Fruit fly (Drosophila melanogaster) whole organism, embryonic: ENCODE measurements around the gene CG15034.
A peak's percentile ranks its signal among the peaks of the same experiment; 100 is the strongest.

ENCODE experiments used
- Ada2b ChIP-seq: fragments of 200-800 bp; sonication (Bioruptor generic); IDR thresholded peaks from 2 replicates; pipeline ENCODE4 v1.3.6; 2022; ENCODE audit warnings: missing biosample characterization, missing genetic modification characterization
- Antp ChIP-seq: fragments of 200-800 bp; sonication (Bioruptor generic); optimal IDR thresholded peaks from 3 replicates; lab custom pipeline; 2016; ENCODE audit warnings: missing biosample characterization, missing genetic modification characterization
- Bteb2 ChIP-seq: fragments of 200-800 bp; sonication (Bioruptor generic); optimal IDR thresholded peaks from 2 replicates; lab custom pipeline; 2016; ENCODE audit warnings: missing biosample characterization, missing genetic modification characterization
- CG10431 ChIP-seq: fragments of 200-800 bp; sonication (Bioruptor generic); optimal IDR thresholded peaks from 3 replicates; lab custom pipeline; 2018; ENCODE audit warnings: missing biosample characterization, mild to moderate bottlenecking, missing genetic modification characterization
- CG11695 ChIP-seq: fragments of 200-800 bp; sonication (Bioruptor generic); IDR thresholded peaks from 3 replicates; pipeline ENCODE4 v1.3.6; 2022; ENCODE audit warnings: missing biosample characterization, missing genetic modification characterization
- CG12104 ChIP-seq: fragments of 200-800 bp; sonication (Bioruptor generic); optimal IDR thresholded peaks from 3 replicates; lab custom pipeline; 2016; ENCODE audit warnings: missing biosample characterization, missing genetic modification characterization
- CG12155 ChIP-seq: fragments of 200-800 bp; sonication (Bioruptor generic); optimal IDR thresholded peaks from 3 replicates; lab custom pipeline; 2016; ENCODE audit warnings: missing biosample characterization, missing genetic modification characterization
- CG12942 ChIP-seq: fragments of 200-800 bp; sonication (Bioruptor generic); optimal IDR thresholded peaks from 3 replicates; lab custom pipeline; 2016; ENCODE audit warnings: missing biosample characterization, missing genetic modification characterization
- CG14965 ChIP-seq: fragments of 200-800 bp; sonication (Bioruptor generic); optimal IDR thresholded peaks from 2 replicates; lab custom pipeline; 2016; ENCODE audit warnings: missing biosample characterization, missing genetic modification characterization, borderline replicate concordance
- CG17361 ChIP-seq: fragments of 200-800 bp; sonication (Bioruptor generic); IDR thresholded peaks from 3 replicates; pipeline ENCODE4 v1.3.6; 2022; ENCODE audit warnings: missing biosample characterization, missing genetic modification characterization
- CG17568 ChIP-seq: fragments of 200-800 bp; sonication (Bioruptor generic); optimal IDR thresholded peaks from 2 replicates; lab custom pipeline; 2018; ENCODE audit warnings: missing biosample characterization, mild to moderate bottlenecking, missing genetic modification characterization, moderate library complexity
- CG3838 ChIP-seq: fragments of 200-800 bp; sonication (Bioruptor generic); optimal IDR thresholded peaks from 3 replicates; lab custom pipeline; 2016; ENCODE audit warnings: missing biosample characterization, missing genetic modification characterization
- CG7987 ChIP-seq: fragments of 200-800 bp; sonication (Bioruptor generic); optimal IDR thresholded peaks from 2 replicates; lab custom pipeline; 2018; ENCODE audit warnings: missing biosample characterization, mild to moderate bottlenecking, missing genetic modification characterization, moderate library complexity
- CG8089 ChIP-seq: fragments of 200-800 bp; sonication (Bioruptor generic); optimal IDR thresholded peaks from 3 replicates; lab custom pipeline; 2016; ENCODE audit warnings: missing biosample characterization, missing genetic modification characterization
- CG9609 ChIP-seq: fragments of 200-800 bp; sonication (Bioruptor generic); optimal IDR thresholded peaks from 3 replicates; lab custom pipeline; 2016; ENCODE audit warnings: missing biosample characterization, missing genetic modification characterization
- CTCF ChIP-seq: fragments of 200-800 bp; sonication (Bioruptor generic); optimal IDR thresholded peaks from 2 replicates; lab custom pipeline; 2017; ENCODE audit warnings: missing biosample characterization, mild to moderate bottlenecking, missing genetic modification characterization, moderate library complexity
- Dad ChIP-seq: fragments of 200-800 bp; sonication (Bioruptor generic); optimal IDR thresholded peaks from 3 replicates; lab custom pipeline; 2016; ENCODE audit warnings: missing biosample characterization, missing genetic modification characterization
- Dbx ChIP-seq: fragments of 200-800 bp; sonication (Bioruptor generic); IDR thresholded peaks from 3 replicates; pipeline ENCODE4 v1.3.6; 2022; ENCODE audit warnings: missing biosample characterization, missing genetic modification characterization
- Dref ChIP-seq: fragments of 200-800 bp; sonication (Bioruptor generic); IDR thresholded peaks from 2 replicates; pipeline ENCODE4 v1.3.6; 2022; ENCODE audit warnings: missing biosample characterization, missing genetic modification characterization
- HLH4C ChIP-seq: fragments of 200-800 bp; sonication (Bioruptor generic); IDR thresholded peaks from 3 replicates; pipeline ENCODE4 v1.3.6; 2022; ENCODE audit warnings: missing biosample characterization, missing genetic modification characterization; ENCODE audit not compliant: partially characterized antibody
- Hmr ChIP-seq: fragments of 200-800 bp; sonication (Bioruptor generic); optimal IDR thresholded peaks from 3 replicates; lab custom pipeline; 2017; ENCODE audit warnings: mild to moderate bottlenecking, missing biosample characterization, missing genetic modification reagents, missing genetic modification characterization
- Lim3 ChIP-seq: fragments of 200-800 bp; sonication (Bioruptor generic); IDR thresholded peaks from 2 replicates; pipeline ENCODE4 v1.3.6; 2022; ENCODE audit warnings: missing biosample characterization, missing genetic modification characterization
- Lpt ChIP-seq: fragments of >200 bp; optimal IDR thresholded peaks from 2 replicates; lab custom pipeline; 2018; ENCODE audit warnings: missing biosample characterization, missing genetic modification characterization
- Neu2 ChIP-seq: fragments of 200-800 bp; sonication (Bioruptor generic); optimal IDR thresholded peaks from 3 replicates; lab custom pipeline; 2016; ENCODE audit warnings: missing biosample characterization, missing genetic modification characterization, borderline replicate concordance
- Oaz ChIP-seq: fragments of 200-800 bp; sonication (Bioruptor generic); IDR thresholded peaks from 2 replicates; pipeline ENCODE4 v1.3.6; 2022; ENCODE audit warnings: missing biosample characterization, missing genetic modification characterization
- Sry-β ChIP-seq: fragments of 200-800 bp; sonication (Bioruptor generic); optimal IDR thresholded peaks from 2 replicates; lab custom pipeline; 2018; ENCODE audit warnings: missing biosample characterization, mild to moderate bottlenecking, missing genetic modification characterization, moderate library complexity
- Stat92E ChIP-seq, 3 experiments: fragments of >200 bp in 2 of 3; fragments of 200-800 bp in 1 of 3; sonication (Bioruptor generic) in 1 of 3; optimal IDR thresholded peaks; 2 replicates each; lab custom pipeline; 2017 to 2019; ENCODE audit warnings: missing biosample characterization in 3 of 3, missing genetic modification characterization in 3 of 3, mild to moderate bottlenecking in 1 of 3, moderate library complexity in 1 of 3
- Xrp1 ChIP-seq: fragments of 200-800 bp; sonication (Bioruptor generic); IDR thresholded peaks from 2 replicates; pipeline ENCODE4 v1.3.6; 2022; ENCODE audit warnings: missing biosample characterization, missing genetic modification characterization
- ash1 ChIP-seq: fragments of 200-800 bp; sonication (Bioruptor generic); optimal IDR thresholded peaks from 2 replicates; lab custom pipeline; 2018; ENCODE audit warnings: missing biosample characterization, mild to moderate bottlenecking, missing genetic modification characterization
- ci ChIP-seq: fragments of 200-800 bp; sonication (Bioruptor generic); IDR thresholded peaks from 3 replicates; pipeline ENCODE4 v1.3.6; 2022; ENCODE audit warnings: missing biosample characterization, missing genetic modification characterization
- croc ChIP-seq: fragments of 200-800 bp; sonication (Bioruptor generic); conservative IDR thresholded peaks from 3 replicates; pipeline ENCODE4 v1.3.6; 2022; ENCODE audit warnings: missing biosample characterization, missing genetic modification characterization
- gfzf ChIP-seq: fragments of 200-800 bp; sonication (Bioruptor generic); optimal IDR thresholded peaks from 2 replicates; lab custom pipeline; 2016; ENCODE audit warnings: missing biosample characterization, mild to moderate bottlenecking, missing genetic modification characterization, moderate library complexity
- grau ChIP-seq: fragments of 200-800 bp; optimal IDR thresholded peaks from 3 replicates; lab custom pipeline; 2019; ENCODE audit warnings: missing biosample characterization, mild to moderate bottlenecking, missing genetic modification characterization, moderate library complexity
- grn ChIP-seq: fragments of 200-800 bp; sonication (Bioruptor generic); optimal IDR thresholded peaks from 3 replicates; lab custom pipeline; 2017; ENCODE audit warnings: missing biosample characterization, missing genetic modification characterization
- klu ChIP-seq: fragments of 200-800 bp; sonication (Bioruptor generic); IDR thresholded peaks from 2 replicates; pipeline ENCODE4 v1.3.6; 2022; ENCODE audit warnings: missing biosample characterization, missing genetic modification characterization
- lbe ChIP-seq: fragments of 200-800 bp; sonication (Bioruptor generic); optimal IDR thresholded peaks from 2 replicates; lab custom pipeline; 2016; ENCODE audit warnings: missing biosample characterization, mild to moderate bottlenecking, missing genetic modification characterization
- maf-S ChIP-seq: fragments of 200-800 bp; sonication (Bioruptor generic); optimal IDR thresholded peaks from 2 replicates; lab custom pipeline; 2016; ENCODE audit warnings: missing biosample characterization, missing genetic modification characterization
- nerfin-2 ChIP-seq: fragments of 200-800 bp; sonication (Bioruptor generic); IDR thresholded peaks from 2 replicates; pipeline ENCODE4 v1.3.6; 2022; ENCODE audit warnings: missing biosample characterization, missing genetic modification characterization; ENCODE audit not compliant: partially characterized antibody
- pan ChIP-seq, 4 experiments: fragments of >200 bp in 3 of 4; fragments of 200-800 bp in 1 of 4; sonication (Bioruptor generic) in 1 of 4; optimal IDR thresholded peaks in 3 of 4; IDR thresholded peaks in 1 of 4; 2 replicates each; pipeline versions ENCODE4 v1.3.6 to Lab custom; 2017 to 2022; ENCODE audit warnings: missing biosample characterization in 2 of 4, missing genetic modification characterization in 2 of 4, mixed read lengths in 1 of 4
- psq ChIP-seq: fragments of 200-800 bp; sonication (Bioruptor generic); optimal IDR thresholded peaks from 2 replicates; lab custom pipeline; 2017; ENCODE audit warnings: missing biosample characterization, missing genetic modification characterization
- shn ChIP-seq: fragments of 200-800 bp; sonication (Bioruptor generic); optimal IDR thresholded peaks from 3 replicates; lab custom pipeline; 2016; ENCODE audit warnings: missing biosample characterization, missing genetic modification characterization
- sisA ChIP-seq: fragments of 200-800 bp; sonication (Bioruptor generic); IDR thresholded peaks from 2 replicates; pipeline ENCODE4 v1.3.6; 2022; ENCODE audit warnings: missing biosample characterization, missing genetic modification characterization
- slou ChIP-seq: fragments of 200-800 bp; sonication (Bioruptor generic); optimal IDR thresholded peaks from 3 replicates; lab custom pipeline; 2016; ENCODE audit warnings: missing biosample characterization, missing genetic modification characterization
- sug ChIP-seq: fragments of 200-800 bp; optimal IDR thresholded peaks from 2 replicates; lab custom pipeline; 2019; ENCODE audit warnings: missing biosample characterization, mild to moderate bottlenecking, missing genetic modification characterization, moderate library complexity
- tio ChIP-seq: fragments of 200-800 bp; sonication (Bioruptor generic); optimal IDR thresholded peaks from 2 replicates; lab custom pipeline; 2017; ENCODE audit warnings: missing biosample characterization, missing genetic modification characterization, inconsistent platforms
- tna ChIP-seq: fragments of 200-800 bp; sonication (Bioruptor generic); IDR thresholded peaks from 2 replicates; pipeline ENCODE4 v1.3.6; 2022; ENCODE audit warnings: missing biosample characterization, missing genetic modification characterization; ENCODE audit not compliant: partially characterized antibody
- trh ChIP-seq: fragments of 200-800 bp; sonication (Bioruptor generic); optimal IDR thresholded peaks from 2 replicates; lab custom pipeline; 2016; ENCODE audit warnings: missing biosample characterization, missing genetic modification characterization
- tx ChIP-seq: fragments of 200-800 bp; sonication (Bioruptor generic); optimal IDR thresholded peaks from 2 replicates; lab custom pipeline; 2016; ENCODE audit warnings: missing biosample characterization, missing genetic modification characterization
- zfh1 ChIP-seq: fragments of 200-800 bp; sonication (Bioruptor generic); IDR thresholded peaks from 3 replicates; pipeline ENCODE4 v1.3.6; 2022; ENCODE audit warnings: missing biosample characterization, missing genetic modification characterization

CG15034 gene

DNA sequence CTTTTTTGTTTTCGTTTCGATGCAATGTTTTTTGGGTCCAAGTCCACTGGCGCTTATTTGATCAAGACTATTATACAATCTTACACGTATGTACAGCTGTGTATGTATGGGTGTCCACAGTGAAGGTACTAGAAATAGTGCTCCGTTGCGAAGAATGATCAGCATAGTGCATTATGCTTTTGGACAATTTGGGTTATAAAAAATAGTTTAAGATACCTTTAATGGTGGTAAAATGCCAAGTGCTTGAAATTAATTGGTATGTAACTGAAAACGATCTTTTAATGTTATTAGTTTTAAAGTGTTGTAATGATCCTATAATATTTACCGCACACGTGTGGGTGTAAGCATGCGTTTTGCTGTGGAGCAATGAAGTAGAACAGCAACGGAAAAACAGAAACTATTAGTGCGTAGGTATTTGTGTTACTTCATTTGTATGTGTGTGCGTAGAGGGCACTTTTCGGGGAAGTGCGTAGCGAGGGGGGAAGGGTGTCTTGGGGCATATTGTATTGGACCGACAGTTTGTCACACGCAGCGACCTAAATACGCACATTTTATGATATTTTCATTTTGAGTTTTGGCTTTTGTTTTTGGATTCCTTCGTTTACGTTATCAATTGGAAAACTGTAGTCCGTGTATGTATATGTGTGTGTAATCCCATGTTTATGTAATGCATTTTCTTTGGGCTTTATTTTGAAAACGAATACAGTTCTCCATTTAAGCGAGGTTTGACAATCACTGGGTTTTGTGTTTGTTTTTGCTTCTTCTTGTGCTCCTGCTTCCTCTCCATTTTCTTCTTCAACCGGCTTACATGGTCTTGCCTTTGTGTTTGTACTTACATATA, 11.0 kb downstream of the CG15034 start (continued):
- peak; percentile 65 for TF ChIP-seq grn (GFP tag; lab: Kevin White, UChicago)
- peak; percentile 61 for TF ChIP-seq Lim3 (GFP tag; lab: Robert Waterston, UW)
- TF ChIP-seq CG8089 (GFP tag; lab: Kevin White, UChicago), result peak; percentile 91
- peak; percentile 91 for TF ChIP-seq CG11695 (GFP tag; lab: Robert Waterston, UW)
- TF ChIP-seq CG7987 (GFP tag; lab: Kevin White, UChicago), result peak; percentile 74
- peak; percentile 68 for TF ChIP-seq CG17361
- TF ChIP-seq psq (GFP tag; lab: Kevin White, UChicago), result no peak
- TF ChIP-seq maf-S (GFP tag; lab: Kevin White, UChicago), result peak; percentile 78
- TF ChIP-seq Xrp1 (GFP tag; lab: Robert Waterston, UW), result peak; percentile 95
- peak; percentile 72 for TF ChIP-seq CG12155 (GFP tag; lab: Kevin White, UChicago)
- TF ChIP-seq HLH4C (GFP tag; lab: Robert Waterston, UW), result no peak
- peak; percentile 92 for TF ChIP-seq Antp (GFP tag; lab: Kevin White, UChicago)
- TF ChIP-seq Dref (GFP tag; lab: Robert Waterston, UW), result no peak
- peak; percentile 90 for TF ChIP-seq tio (GFP tag; lab: Kevin White, UChicago)
- TF ChIP-seq Sry-β (GFP tag; lab: Kevin White, UChicago), result peak; percentile 61
- peak in 1 of 3 experiments; percentile 87 for TF ChIP-seq Stat92E (GFP tag; optimal IDR thresholded peaks at IDR 0.05; lab: Kevin White, UChicago)
- peak; percentile 88 for TF ChIP-seq sisA
- peak; percentile 88 for TF ChIP-seq CG12942 (GFP tag; lab: Kevin White, UChicago)
- peak; percentile 86 for TF ChIP-seq Dad (GFP tag; lab: Kevin White, UChicago)
- peak; percentile 56 for TF ChIP-seq CG14965
- TF ChIP-seq ci (GFP tag; lab: Robert Waterston, UW), result peak; percentile 92
- TF ChIP-seq Dbx (GFP tag; lab: Robert Waterston, UW), result no peak
- peak; percentile 63 for TF ChIP-seq sug (tag; lab: Kevin White, UChicago)
- peak; percentile 85 for TF ChIP-seq tx (GFP tag; lab: Kevin White, UChicago)
- TF ChIP-seq gfzf (GFP tag; lab: Kevin White, UChicago), result no peak
- peak; percentile 76 for TF ChIP-seq CG12104 (GFP tag; lab: Kevin White, UChicago)
- peak; percentile 66 for TF ChIP-seq Bteb2 (GFP tag; lab: Kevin White, UChicago)
- TF ChIP-seq CTCF (GFP tag; lab: Kevin White, UChicago), result peak; percentile 58
- peak; percentile 73 for TF ChIP-seq CG17568
- peak; percentile 89 for TF ChIP-seq shn (GFP tag; lab: Kevin White, UChicago)
- TF ChIP-seq Lpt (GFP tag; lab: Kevin White, UChicago), result peak; percentile 52
- TF ChIP-seq Neu2, result peak; percentile 76
- peak; percentile 72; the same call in 1 of the 2 replicates for TF ChIP-seq klu (GFP tag; lab: Robert Waterston, UW)
- TF ChIP-seq trh, result peak; percentile 81
- no peak for TF ChIP-seq ash1 (GFP tag; lab: Kevin White, UChicago)
- peak; percentile 90 for TF ChIP-seq zfh1 (GFP tag; lab: Robert Waterston, UW)
- TF ChIP-seq croc (GFP tag; lab: Robert Waterston, UW), result peak; percentile 87
- TF ChIP-seq CG9609 (GFP tag; lab: Kevin White, UChicago), result peak; percentile 83
- peak; percentile 93 for TF ChIP-seq grau (tag; lab: Kevin White, UChicago)
- no peak for TF ChIP-seq nerfin-2 (GFP tag; lab: Robert Waterston, UW)
- TF ChIP-seq tna (GFP tag; lab: Robert Waterston, UW), result no peak
- TF ChIP-seq Hmr (GFP tag; lab: Kevin White, UChicago), result peak; percentile 80
- no peak for TF ChIP-seq CG10431 (GFP tag; lab: Kevin White, UChicago)
- TF ChIP-seq slou (GFP tag; lab: Kevin White, UChicago), result peak; percentile 29
- peak; percentile 68 for TF ChIP-seq CG3838 (GFP tag; lab: Kevin White, UChicago)
- peak; percentile 84 for TF ChIP-seq Ada2b (GFP tag; lab: Robert Waterston, UW)
- no peak for TF ChIP-seq lbe (GFP tag; lab: Kevin White, UChicago)
- peak; percentile 56 for TF ChIP-seq Oaz (GFP tag; lab: Robert Waterston, UW)
- TF ChIP-seq pan (optimal IDR thresholded peaks at IDR 0.05; lab: Kevin White, UChicago), result no peak
- peak in 1 of 2 experiments; percentile 90 for TF ChIP-seq pan (GFP tag; optimal IDR thresholded peaks at IDR 0.05 in 1 of 2, IDR thresholded peaks at IDR 0.05 in 1 of 2)
